Worm (Caenorhabditis elegans): ENCODE results near the gene K11H12.6.

K11H12.6 gene

ce11 chrIV:716323-716722, 49.2 kb downstream of the K11H12.6 start, which contains the start of gene clec-164:
Gene clec-164, plus strand, starts transcription at chrIV:716623.
- no peak for TF ChIP-seq unc-39 (tag; optimal IDR thresholded peaks at IDR 0.05)
- no peak for TF ChIP-seq daf-12 (tag; optimal IDR thresholded peaks at IDR 0.05)
- no peak for TF ChIP-seq skn-1 (tag; optimal IDR thresholded peaks at IDR 0.05)
- TF ChIP-seq lin-15B (tag; optimal IDR thresholded peaks at IDR 0.05) = no peak
- TF ChIP-seq nfya-1 (tag; optimal IDR thresholded peaks at IDR 0.05; ENCODE audit: insufficient read depth) = no peak
- no peak for TF ChIP-seq snpc-4 (tag; optimal IDR thresholded peaks at IDR 0.05)
- no peak for TF ChIP-seq nhr-23 (tag; optimal IDR thresholded peaks at IDR 0.05)
- TF ChIP-seq ceh-28 (tag; optimal IDR thresholded peaks at IDR 0.05) = no peak
- TF ChIP-seq nhr-12 (tag; optimal IDR thresholded peaks at IDR 0.05) = no peak
- TF ChIP-seq ZK546.5 (tag; optimal IDR thresholded peaks at IDR 0.05) = no peak
- no peak for TF ChIP-seq nhr-76 (tag; optimal IDR thresholded peaks at IDR 0.05)
- no peak for TF ChIP-seq nhr-237 (tag; optimal IDR thresholded peaks at IDR 0.05)
- TF ChIP-seq eor-1 (tag; optimal IDR thresholded peaks at IDR 0.05) = no peak
- no peak for TF ChIP-seq ztf-11 (tag; optimal IDR thresholded peaks at IDR 0.05)
- no peak for TF ChIP-seq pqm-1 (tag; optimal IDR thresholded peaks at IDR 0.05)
- TF ChIP-seq pha-4 (tag; optimal IDR thresholded peaks at IDR 0.05) = no peak
